Fruit fly (Drosophila melanogaster): ENCODE data around the gene Srp54.
A peak's percentile ranks its signal among the peaks of the same experiment; 100 is the strongest.

The Srp54 gene

DNA sequence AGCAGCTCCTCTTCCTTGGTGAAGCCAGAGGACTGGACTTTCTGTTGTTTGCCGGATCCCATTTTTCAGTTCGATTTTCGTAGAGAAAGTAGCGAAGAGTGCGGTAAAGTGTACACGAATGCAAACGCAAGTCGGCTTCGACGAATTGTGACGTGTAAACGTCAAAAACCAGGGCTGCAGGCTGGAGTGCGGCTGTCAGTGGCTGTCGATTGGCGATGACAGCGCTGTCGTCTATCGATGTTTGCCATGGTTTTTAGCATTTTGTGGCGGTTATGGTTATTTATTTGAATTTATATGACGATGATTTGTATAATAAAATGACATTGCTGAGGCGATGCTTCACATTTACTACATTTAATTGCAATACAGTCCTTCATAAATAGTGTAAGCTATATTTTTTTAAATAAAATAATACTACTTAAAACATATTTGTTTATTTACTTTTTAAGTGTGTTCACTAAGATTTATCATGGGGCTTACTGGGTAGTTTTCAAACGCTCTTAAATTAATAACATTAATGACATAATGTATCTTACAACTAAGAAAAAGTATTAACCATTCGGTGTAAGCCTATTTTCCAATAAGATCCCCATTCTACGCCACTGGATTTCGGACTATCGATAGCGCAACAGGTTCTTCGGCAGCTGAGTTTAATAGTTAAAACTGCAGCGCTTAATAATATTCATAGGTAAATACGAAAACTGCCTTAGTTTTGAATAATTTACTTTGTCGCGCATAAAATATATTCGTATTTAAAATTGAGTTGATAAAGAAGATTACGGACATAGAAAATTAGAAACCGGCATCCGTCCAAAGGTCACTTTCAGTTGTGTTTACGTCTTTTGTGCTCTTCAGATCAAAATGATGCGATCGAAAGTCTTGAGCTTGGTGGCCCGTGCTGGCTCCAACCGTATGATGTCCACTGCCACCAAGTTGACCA, 5.6 kb downstream of the Srp54 start, which contains the start of the genes CG5885 and CG4598 (continued):
- TF ChIP-seq Xbp1 (GFP tag; optimal IDR thresholded peaks at IDR 0.05) (peak; percentile 81), zfh2 (GFP tag; optimal IDR thresholded peaks at IDR 0.05) (peak; percentile 51), seq (GFP tag; IDR thresholded peaks at IDR 0.05) (no peak), CG8359 (GFP tag; optimal IDR thresholded peaks at IDR 0.05; ENCODE audit: borderline replicate concordance) (no peak), HLHmδ (GFP tag; optimal IDR thresholded peaks at IDR 0.05) (no peak), CG7556 (GFP tag; optimal IDR thresholded peaks at IDR 0.05) (peak; percentile 71), CG4617 (GFP tag; optimal IDR thresholded peaks at IDR 0.05; ENCODE audit: borderline replicate concordance) (peak; percentile 48), Tbp (GFP tag; optimal IDR thresholded peaks at IDR 0.05) (no peak), CG1832 (GFP tag; optimal IDR thresholded peaks at IDR 0.05) (no peak), dmrt11E (tag; optimal IDR thresholded peaks at IDR 0.05) (peak; percentile 45), HLH54F (GFP tag; optimal IDR thresholded peaks at IDR 0.05) (peak; percentile 41), zen2 (GFP tag; IDR thresholded peaks at IDR 0.05; ENCODE audit: partially characterized antibody) (peak; percentile 72; the same call in 2 of the 3 replicates), btn (GFP tag; optimal IDR thresholded peaks at IDR 0.05) (no peak), grn (GFP tag; optimal IDR thresholded peaks at IDR 0.05) (no peak), CG12744 (GFP tag; optimal IDR thresholded peaks at IDR 0.05) (no peak), Dp (GFP tag; optimal IDR thresholded peaks at IDR 0.05) (peak; percentile 88), ham (GFP tag; IDR thresholded peaks at IDR 0.05) (no peak), ara (GFP tag; IDR thresholded peaks at IDR 0.05) (peak; percentile 35; the same call in 1 of the 2 replicates), Scr (GFP tag; IDR thresholded peaks at IDR 0.05; ENCODE audit: partially characterized antibody) (peak; percentile 75), Dad (GFP tag; optimal IDR thresholded peaks at IDR 0.05) (no peak), Mes4 (GFP tag; optimal IDR thresholded peaks at IDR 0.05) (no peak), dm (GFP tag; optimal IDR thresholded peaks at IDR 0.05) (no peak), Blimp-1 (GFP tag; optimal IDR thresholded peaks at IDR 0.05) (peak; percentile 46), CG8944 (GFP tag; optimal IDR thresholded peaks at IDR 0.05) (peak; percentile 9), CG5180 (GFP tag; optimal IDR thresholded peaks at IDR 0.05) (peak; percentile 48), corto (GFP tag; optimal IDR thresholded peaks at IDR 0.05) (no peak), Dek (tag; optimal IDR thresholded peaks at IDR 0.05) (peak; percentile 76), stwl (tag; optimal IDR thresholded peaks at IDR 0.05) (peak; percentile 71), CG10565 (GFP tag; optimal IDR thresholded peaks at IDR 0.05) (no peak), CG7928 (GFP tag; optimal IDR thresholded peaks at IDR 0.05) (peak; percentile 98), hkb (optimal IDR thresholded peaks at IDR 0.05) (no peak), hkb (GFP tag; IDR thresholded peaks at IDR 0.05) (peak; percentile 84), Oli (tag; optimal IDR thresholded peaks at IDR 0.05) (peak; percentile 62), HHEX (GFP tag; optimal IDR thresholded peaks at IDR 0.05) (peak; percentile 38), B-H1 (GFP tag; IDR thresholded peaks at IDR 0.05) (no peak), CG32772 (GFP tag; IDR thresholded peaks at IDR 0.05) (peak; percentile 28; the same call in 1 of the 2 replicates), CG6689 (GFP tag; IDR thresholded peaks at IDR 0.05) (peak; percentile 43; the same call in 1 of the 2 replicates), Fer1 (GFP tag; optimal IDR thresholded peaks at IDR 0.05) (peak; percentile 48), toy (GFP tag; IDR thresholded peaks at IDR 0.05) (no peak), Kr (GFP tag; optimal IDR thresholded peaks at IDR 0.05) (no peak), CG32532 (GFP tag; IDR thresholded peaks at IDR 0.05) (peak; percentile 79), otp (GFP tag; IDR thresholded peaks at IDR 0.05) (peak; percentile 42; the same call in 2 of the 3 replicates), HLH3B (GFP tag; IDR thresholded peaks at IDR 0.05) (no peak; the same call in 1 of the 2 replicates), run (tag; optimal IDR thresholded peaks at IDR 0.05) (peak; percentile 17), lbe (GFP tag; optimal IDR thresholded peaks at IDR 0.05) (peak; percentile 53), CG14860 (GFP tag; IDR thresholded peaks at IDR 0.05; ENCODE audit: partially characterized antibody) (peak; percentile 68), Bgb (GFP tag; IDR thresholded peaks at IDR 0.05; ENCODE audit: partially characterized antibody) (peak; percentile 76), MESR4 (GFP tag; optimal IDR thresholded peaks at IDR 0.05) (peak; percentile 97)

All from whole organism, embryonic.